Fruit fly (Drosophila melanogaster): ENCODE data around the gene CG34295.
A peak's percentile ranks its signal among the peaks of the same experiment; 100 is the strongest.
"Not testable (repeated sequence)": the region's sequence is repeated elsewhere in the genome, so short reads cannot be mapped to it uniquely, and the experiment has no call there.

The CG34295 gene

DNA sequence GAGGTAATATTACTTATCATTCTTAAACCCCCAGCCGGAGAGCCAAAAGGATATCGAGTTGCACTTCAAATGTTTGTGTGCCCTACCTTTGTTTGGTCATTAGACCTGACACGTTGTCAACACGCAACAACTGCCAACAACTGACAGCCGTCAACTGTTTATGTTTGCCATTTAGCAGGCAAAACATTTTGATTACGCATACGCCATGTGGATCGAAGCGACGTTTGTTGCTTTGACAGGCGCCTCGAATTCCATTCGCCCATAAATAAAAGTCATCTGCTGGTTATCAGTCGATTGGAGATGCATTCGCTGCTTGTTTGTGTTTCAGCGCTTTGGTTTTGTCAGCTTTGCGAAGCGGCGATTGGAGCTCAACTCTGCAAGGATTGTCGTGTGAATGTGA, at the start of gene CG34295:
CG34295 (plus strand) TSS at position 301 of the 400 bp plus-strand sequence.
- TF ChIP-seq fd59A (GFP tag; optimal IDR thresholded peaks at IDR 0.05) (no peak), CG6808 (GFP tag; optimal IDR thresholded peaks at IDR 0.05) (no peak), svp (GFP tag) (no peak), CG6854 (GFP tag; optimal IDR thresholded peaks at IDR 0.05) (no peak), CG1621 (tag; optimal IDR thresholded peaks at IDR 0.05) (no peak), CG6792 (GFP tag; optimal IDR thresholded peaks at IDR 0.05) (no peak), Ets21C (GFP tag; optimal IDR thresholded peaks at IDR 0.05) (no peak)

DNA sequence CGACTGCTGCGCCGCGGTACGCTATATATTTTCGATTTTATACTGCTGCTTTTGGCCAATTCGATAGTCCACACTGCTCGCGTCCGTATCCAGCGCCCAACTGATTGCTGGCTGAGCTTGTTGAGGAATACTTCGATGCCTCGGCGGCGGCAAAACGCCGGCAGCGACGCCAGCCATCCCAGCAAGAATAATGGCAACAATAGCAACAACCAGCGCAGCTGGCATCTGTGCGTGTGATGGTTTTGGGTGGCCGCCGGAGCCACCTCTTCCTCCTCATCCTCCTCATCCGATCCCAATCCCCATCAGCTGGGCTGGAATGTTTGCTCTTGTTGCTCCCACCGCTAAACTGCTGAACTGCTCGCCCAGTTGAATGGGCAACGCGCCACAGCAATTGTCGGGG, 44.7 kb upstream of the CG34295 start, which contains the start of gene AstA-R2:
AstA-R2 (minus strand) TSS at position 101 of the 400 bp plus-strand sequence.
- no peak for TF ChIP-seq fd59A (GFP tag; optimal IDR thresholded peaks at IDR 0.05)
- TF ChIP-seq CG4318 (GFP tag; optimal IDR thresholded peaks at IDR 0.05): no peak
- no peak for TF ChIP-seq acj6 (GFP tag; optimal IDR thresholded peaks at IDR 0.05)
- no peak for TF ChIP-seq CG1621 (tag; optimal IDR thresholded peaks at IDR 0.05)
- TF ChIP-seq CG10669 (GFP tag; optimal IDR thresholded peaks at IDR 0.05): no peak
- no peak for TF ChIP-seq Met (GFP tag; optimal IDR thresholded peaks at IDR 0.05)
- no peak for TF ChIP-seq achi (GFP tag; optimal IDR thresholded peaks at IDR 0.05)
- no peak for TF ChIP-seq CG31627 (GFP tag; optimal IDR thresholded peaks at IDR 0.05)
- TF ChIP-seq CG3919 (GFP tag; optimal IDR thresholded peaks at IDR 0.05): no peak
- TF ChIP-seq eg (GFP tag; IDR thresholded peaks at IDR 0.05): no peak
- no peak for TF ChIP-seq CG9139 (GFP tag; optimal IDR thresholded peaks at IDR 0.05)
- no peak for TF ChIP-seq Sox15 (GFP tag; optimal IDR thresholded peaks at IDR 0.05)

DNA sequence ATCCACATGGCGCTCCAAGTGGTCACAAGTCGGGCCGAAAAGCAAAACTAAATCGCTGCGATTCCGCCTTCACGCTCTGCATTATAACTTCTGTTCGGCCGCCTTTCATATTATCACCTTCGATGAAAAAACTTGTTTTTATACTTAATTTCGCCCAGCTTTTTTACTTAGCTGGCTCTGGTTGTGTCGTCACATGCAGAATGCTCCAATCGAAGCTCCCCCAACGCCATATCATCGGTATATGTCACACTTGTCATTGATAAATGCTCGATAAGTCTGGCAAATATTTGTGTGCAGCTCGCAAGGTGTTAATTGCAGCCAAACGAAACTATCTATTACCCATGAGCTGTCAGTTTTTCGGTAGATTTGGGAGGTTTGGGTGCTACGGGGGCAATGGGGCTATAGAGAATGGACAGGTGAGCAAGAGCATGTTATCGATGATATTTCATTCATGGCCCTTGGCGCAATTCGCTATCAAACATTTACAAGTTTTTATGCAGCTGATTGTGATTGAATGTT, 37.7 kb upstream of the CG34295 start, which contains the start of gene CG10000:
CG10000 (minus strand) TSS at position 51 of the 519 bp plus-strand sequence.
- no peak for TF ChIP-seq Eip93F (GFP tag; optimal IDR thresholded peaks at IDR 0.05)
- peak; percentile 59 for TF ChIP-seq fkh (GFP tag; optimal IDR thresholded peaks at IDR 0.05)

DNA sequence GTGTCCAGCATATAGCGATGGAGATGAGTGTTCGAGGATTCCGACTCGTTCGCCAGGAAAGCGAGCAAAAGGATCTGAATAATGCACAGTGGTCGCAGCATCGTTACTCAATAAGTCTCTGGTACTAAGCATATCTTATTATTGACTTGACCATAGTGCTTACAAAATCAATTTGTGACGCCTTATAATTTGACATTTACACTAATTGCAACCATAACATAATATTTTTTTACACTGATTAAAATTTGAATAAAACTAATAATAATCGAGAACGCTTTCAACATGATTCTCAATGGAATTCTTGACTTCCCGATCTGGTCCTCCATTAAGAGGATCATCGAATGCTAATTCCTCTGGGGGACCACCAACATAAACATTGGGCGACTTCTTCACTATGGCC, 32.5 kb upstream of the CG34295 start, which contains the start of gene CG9997:
CG9997 (minus strand) TSS at position 101 of the 400 bp plus-strand sequence.
- TF ChIP-seq Sox14 (GFP tag; optimal IDR thresholded peaks at IDR 0.05) (no peak), CG10631 (GFP tag; optimal IDR thresholded peaks at IDR 0.05) (no peak), svp (GFP tag) (no peak), topi (GFP tag; optimal IDR thresholded peaks at IDR 0.05) (no peak), esn (GFP tag; optimal IDR thresholded peaks at IDR 0.05) (no peak), cyc (GFP tag; optimal IDR thresholded peaks at IDR 0.05) (no peak), CG8632 (GFP tag; optimal IDR thresholded peaks at IDR 0.05) (no peak), CG6854 (GFP tag; optimal IDR thresholded peaks at IDR 0.05) (no peak), Hr38 (GFP tag; optimal IDR thresholded peaks at IDR 0.05) (no peak), Gug (GFP tag; IDR thresholded peaks at IDR 0.05) (no peak), Eip75B (GFP tag; optimal IDR thresholded peaks at IDR 0.05) (no peak)

DNA sequence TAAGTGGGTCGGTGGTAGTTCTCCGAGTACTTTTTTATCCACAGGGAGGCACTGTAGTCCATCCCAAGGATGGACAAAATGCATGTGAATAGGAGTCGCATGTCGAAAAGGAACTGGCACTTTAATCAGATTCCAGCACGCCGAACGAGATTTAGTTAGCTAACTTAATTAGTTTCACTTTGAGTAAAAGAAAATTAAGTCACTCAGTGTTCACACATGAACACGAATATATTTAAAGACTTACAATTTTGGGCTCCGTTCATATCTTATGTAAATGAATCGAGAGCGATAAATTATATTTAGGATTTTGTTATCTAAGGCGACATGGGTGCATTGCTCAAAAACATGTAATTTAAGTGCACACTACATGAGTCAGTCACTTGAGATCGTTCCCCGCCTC, 31.3 kb upstream of the CG34295 start, which contains the start of gene aqrs:
aqrs (minus strand) TSS at position 101 of the 400 bp plus-strand sequence.
- not testable (repeated sequence) for TF ChIP-seq dac, fkh, CG6808 (GFP tag; optimal IDR thresholded peaks at IDR 0.05)

DNA sequence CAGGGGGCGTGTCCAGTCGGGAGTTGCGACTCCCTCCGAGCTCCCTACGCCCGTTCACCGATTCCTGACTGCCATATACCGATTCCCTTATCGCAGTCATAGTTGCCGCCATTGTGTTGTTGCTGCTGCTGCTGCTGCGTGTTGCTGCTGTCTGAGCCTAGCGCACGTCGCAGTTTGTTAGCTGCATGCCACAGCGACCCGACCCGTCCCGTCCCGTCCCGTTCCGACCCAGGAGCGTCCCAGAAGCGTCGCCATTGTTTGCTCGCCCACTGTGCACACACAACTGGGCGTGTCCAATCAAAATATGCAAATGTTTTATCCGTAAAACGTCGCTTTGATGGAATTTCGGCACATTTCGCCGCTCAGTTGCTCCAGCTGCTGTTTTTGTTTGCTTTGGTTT, 13.7 kb upstream of the CG34295 start:
- TF ChIP-seq CG11902 (GFP tag; optimal IDR thresholded peaks at IDR 0.05) (no peak), Ets96B (tag; optimal IDR thresholded peaks at IDR 0.05) (no peak), lz (GFP tag; optimal IDR thresholded peaks at IDR 0.05) (no peak)
